Fruit fly (Drosophila melanogaster) whole organism: ENCODE data around the gene CG12253.

Source experiments
- CG8478 ChIP-seq: fragments of >200 bp; optimal IDR thresholded peaks from 2 replicates; lab custom pipeline; 2018; ENCODE audit warnings: inconsistent platforms
- Dll ChIP-seq: fragments of >200 bp; optimal IDR thresholded peaks from 2 replicates; lab custom pipeline; 2017
- EcR ChIP-seq, 2 experiments: fragments of >200 bp; optimal IDR thresholded peaks; 2 replicates each; lab custom pipeline; 2017; ENCODE audit warnings: missing biosample characterization in 2 of 2, missing genetic modification characterization in 2 of 2, missing genetic modification reagents in 2 of 2
- pan ChIP-seq: fragments of >200 bp; optimal IDR thresholded peaks from 2 replicates; lab custom pipeline; 2017
- usp ChIP-seq: fragments of >200 bp; optimal IDR thresholded peaks from 2 replicates; lab custom pipeline; 2017; ENCODE audit warnings: missing biosample characterization, missing genetic modification characterization, mixed read lengths

DNA sequence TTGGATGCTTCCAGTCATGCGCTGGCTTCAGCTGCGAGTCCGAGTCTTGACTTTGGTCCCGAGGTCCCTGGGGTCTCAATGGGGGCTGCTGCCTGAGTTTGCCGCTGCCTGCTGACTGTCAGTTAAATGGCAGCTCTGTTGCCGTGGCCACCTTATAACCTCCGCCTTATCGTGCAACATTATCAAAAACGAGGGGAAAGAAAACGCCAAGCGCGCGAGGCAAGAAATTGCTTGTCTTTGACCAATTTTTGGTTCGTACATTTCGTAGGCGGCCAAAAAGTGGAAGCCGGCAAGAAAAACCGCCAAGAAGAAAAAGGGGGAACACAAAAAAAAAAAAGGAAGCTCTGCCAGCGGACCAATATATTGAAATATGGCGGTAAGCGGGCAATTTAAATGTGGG lies 36.3 kb downstream of the CG12253 start:
- TF ChIP-seq pan (no peak), EcR (GFP tag; optimal IDR thresholded peaks at IDR 0.05; lab: Kevin White, UChicago) (no peak), CG8478 (lab: Kevin White, UChicago) (no peak), usp (GFP tag; lab: Kevin White, UChicago) (no peak), Dll (no peak)
